Fruit fly (Drosophila melanogaster) whole organism, embryonic: ENCODE data around the gene CG3408.

Experiments
- Aef1 ChIP-seq: fragments of 200-800 bp; sonication (Bioruptor generic); IDR thresholded peaks from 3 replicates; pipeline ENCODE4 v1.3.6; 2022; ENCODE audit warnings: missing biosample characterization, missing genetic modification characterization
- Blimp-1 ChIP-seq: fragments of 200-800 bp; sonication (Bioruptor generic); optimal IDR thresholded peaks from 3 replicates; lab custom pipeline; 2018; ENCODE audit warnings: missing biosample characterization, missing genetic modification characterization, mild to moderate bottlenecking, moderate library complexity, missing genetic modification reagents
- CG10654 ChIP-seq: fragments of 200-800 bp; sonication (Bioruptor generic); optimal IDR thresholded peaks from 2 replicates; lab custom pipeline; 2016; ENCODE audit warnings: missing biosample characterization, missing genetic modification characterization
- CG10959 ChIP-seq: fragments of 200-800 bp; sonication (Bioruptor generic); IDR thresholded peaks from 2 replicates; pipeline ENCODE4 v1.3.6; 2022; ENCODE audit warnings: missing biosample characterization, missing genetic modification characterization
- CG11504 ChIP-seq: fragments of 200-800 bp; sonication (Bioruptor generic); optimal IDR thresholded peaks from 3 replicates; lab custom pipeline; 2019; ENCODE audit warnings: missing biosample characterization, mild to moderate bottlenecking, missing genetic modification characterization, moderate library complexity
- CG13123 ChIP-seq: fragments of 200-800 bp; sonication (Bioruptor generic); optimal IDR thresholded peaks from 2 replicates; lab custom pipeline; 2016; ENCODE audit warnings: missing biosample characterization, missing genetic modification characterization
- CG15514 ChIP-seq: fragments of 200-800 bp; sonication (Bioruptor generic); optimal IDR thresholded peaks from 3 replicates; lab custom pipeline; 2017; ENCODE audit warnings: missing biosample characterization, missing genetic modification characterization, mild to moderate bottlenecking, moderate library complexity, missing genetic modification reagents
- CG16815 ChIP-seq: fragments of 200-800 bp; sonication (Bioruptor generic); optimal IDR thresholded peaks from 3 replicates; lab custom pipeline; 2017; ENCODE audit warnings: missing biosample characterization, mild to moderate bottlenecking, missing genetic modification characterization
- CG17361 ChIP-seq: fragments of 200-800 bp; sonication (Bioruptor generic); IDR thresholded peaks from 3 replicates; pipeline ENCODE4 v1.3.6; 2022; ENCODE audit warnings: missing biosample characterization, missing genetic modification characterization
- CG2129 ChIP-seq: fragments of 200-800 bp; sonication (Bioruptor generic); IDR thresholded peaks from 2 replicates; pipeline ENCODE4 v1.3.6; 2022; ENCODE audit warnings: missing biosample characterization, missing genetic modification characterization; ENCODE audit not compliant: partially characterized antibody
- CG30403 ChIP-seq: fragments of 200-800 bp; sonication (Bioruptor generic); optimal IDR thresholded peaks from 3 replicates; lab custom pipeline; 2016; ENCODE audit warnings: missing biosample characterization, missing genetic modification characterization
- CG3847 ChIP-seq: fragments of 200-800 bp; sonication (Bioruptor generic); IDR thresholded peaks from 2 replicates; pipeline ENCODE4 v1.3.6; 2022; ENCODE audit warnings: missing biosample characterization, missing genetic modification characterization
- CG6654 ChIP-seq: fragments of 200-800 bp; sonication (Bioruptor generic); optimal IDR thresholded peaks from 2 replicates; lab custom pipeline; 2017; ENCODE audit warnings: missing biosample characterization, mild to moderate bottlenecking, missing genetic modification characterization
- CG7963 ChIP-seq: fragments of 200-800 bp; sonication (Bioruptor generic); IDR thresholded peaks from 3 replicates; pipeline ENCODE4 v1.3.6; 2022; ENCODE audit warnings: missing biosample characterization, missing genetic modification characterization; ENCODE audit not compliant: partially characterized antibody
- Chrac-16 ChIP-seq: fragments of 200-800 bp; sonication (Bioruptor generic); optimal IDR thresholded peaks from 3 replicates; lab custom pipeline; 2016; ENCODE audit warnings: missing biosample characterization, missing genetic modification characterization
- CkIIα-i1 ChIP-seq: fragments of 200-800 bp; sonication (Bioruptor generic); IDR thresholded peaks from 2 replicates; pipeline ENCODE4 v1.3.6; 2022; ENCODE audit warnings: missing biosample characterization, missing genetic modification characterization
- Ets97D ChIP-seq: fragments of 200-800 bp; sonication (Bioruptor generic); optimal IDR thresholded peaks from 3 replicates; lab custom pipeline; 2016; ENCODE audit warnings: missing biosample characterization, missing genetic modification characterization
- Fer2 ChIP-seq: fragments of 200-800 bp; sonication (Bioruptor generic); optimal IDR thresholded peaks from 2 replicates; lab custom pipeline; 2018; ENCODE audit warnings: missing biosample characterization, mild to moderate bottlenecking, missing genetic modification characterization, moderate library complexity
- Hr39 ChIP-seq: fragments of >200 bp; optimal IDR thresholded peaks from 2 replicates; lab custom pipeline; 2017
- MBD-R2 ChIP-seq: fragments of 200-800 bp; sonication (Bioruptor generic); IDR thresholded peaks from 2 replicates; pipeline ENCODE4 v1.3.6; 2022; ENCODE audit warnings: missing biosample characterization, missing genetic modification characterization
- Mes4 ChIP-seq: fragments of 200-800 bp; sonication (Bioruptor generic); optimal IDR thresholded peaks from 2 replicates; lab custom pipeline; 2016; ENCODE audit warnings: missing biosample characterization, missing genetic modification characterization
- NK7.1 ChIP-seq: fragments of 200-800 bp; sonication (Bioruptor generic); optimal IDR thresholded peaks from 3 replicates; lab custom pipeline; 2016; ENCODE audit warnings: missing biosample characterization, missing genetic modification characterization
- Spps ChIP-seq: fragments of 200-800 bp; sonication (Bioruptor generic); optimal IDR thresholded peaks from 2 replicates; lab custom pipeline; 2018; ENCODE audit warnings: missing biosample characterization, mild to moderate bottlenecking, missing genetic modification characterization
- Tbp ChIP-seq: fragments of >200 bp; optimal IDR thresholded peaks from 2 replicates; lab custom pipeline; 2018; ENCODE audit warnings: missing biosample characterization, missing genetic modification characterization
- cato ChIP-seq: fragments of 200-800 bp; sonication (Bioruptor generic); optimal IDR thresholded peaks from 2 replicates; lab custom pipeline; 2016; ENCODE audit warnings: missing biosample characterization, missing genetic modification characterization, borderline replicate concordance
- chn ChIP-seq: fragments of 200-800 bp; sonication (Bioruptor generic); optimal IDR thresholded peaks from 2 replicates; lab custom pipeline; 2016; ENCODE audit warnings: missing biosample characterization, missing genetic modification characterization
- corto ChIP-seq: fragments of 200-800 bp; sonication (Bioruptor generic); optimal IDR thresholded peaks from 2 replicates; lab custom pipeline; 2016; ENCODE audit warnings: missing biosample characterization, mild to moderate bottlenecking, missing genetic modification characterization, moderate library complexity
- dimm ChIP-seq: fragments of 200-800 bp; sonication (Bioruptor generic); IDR thresholded peaks from 2 replicates; pipeline ENCODE4 v1.3.6; 2022; ENCODE audit warnings: missing biosample characterization, missing genetic modification characterization
- dmrt99B ChIP-seq: fragments of 200-800 bp; sonication (Bioruptor generic); optimal IDR thresholded peaks from 2 replicates; lab custom pipeline; 2018; ENCODE audit warnings: missing biosample characterization, mild to moderate bottlenecking, missing genetic modification characterization, moderate library complexity
- fu2 ChIP-seq: fragments of 200-800 bp; sonication (Bioruptor generic); optimal IDR thresholded peaks from 2 replicates; lab custom pipeline; 2016; ENCODE audit warnings: missing biosample characterization, missing genetic modification characterization
- grn ChIP-seq: fragments of 200-800 bp; sonication (Bioruptor generic); optimal IDR thresholded peaks from 3 replicates; lab custom pipeline; 2017; ENCODE audit warnings: missing biosample characterization, missing genetic modification characterization
- gsb-n ChIP-seq: fragments of 200-800 bp; sonication (Bioruptor generic); optimal IDR thresholded peaks from 3 replicates; lab custom pipeline; 2018; ENCODE audit warnings: missing biosample characterization, mild to moderate bottlenecking, missing genetic modification characterization
- gt ChIP-seq: fragments of 200-800 bp; sonication (Bioruptor generic); IDR thresholded peaks from 2 replicates; pipeline ENCODE4 v1.3.6; 2022; ENCODE audit warnings: missing biosample characterization, missing genetic modification characterization
- inv ChIP-seq: fragments of 200-800 bp; sonication (Bioruptor generic); IDR thresholded peaks from 2 replicates; pipeline ENCODE4 v1.3.6; 2022; ENCODE audit warnings: missing biosample characterization, missing genetic modification characterization; ENCODE audit not compliant: partially characterized antibody
- lab ChIP-seq: fragments of 200-800 bp; sonication (Bioruptor generic); optimal IDR thresholded peaks from 3 replicates; lab custom pipeline; 2017; ENCODE audit warnings: missing biosample characterization, missing genetic modification characterization, mild to moderate bottlenecking, moderate library complexity, missing genetic modification reagents
- lilli ChIP-seq: fragments of 200-800 bp; sonication (Bioruptor generic); optimal IDR thresholded peaks from 3 replicates; lab custom pipeline; 2016; ENCODE audit warnings: missing biosample characterization, missing genetic modification characterization
- mam ChIP-seq: fragments of 200-800 bp; sonication (Bioruptor generic); optimal IDR thresholded peaks from 3 replicates; lab custom pipeline; 2016; ENCODE audit warnings: missing biosample characterization, missing genetic modification characterization
- mirr ChIP-seq: fragments of 200-800 bp; sonication (Bioruptor generic); optimal IDR thresholded peaks from 3 replicates; lab custom pipeline; 2018; ENCODE audit warnings: missing biosample characterization, mild to moderate bottlenecking, missing genetic modification characterization
- nmo ChIP-seq: fragments of 200-800 bp; sonication (Bioruptor generic); optimal IDR thresholded peaks from 2 replicates; lab custom pipeline; 2018; ENCODE audit warnings: missing biosample characterization, mild to moderate bottlenecking, missing genetic modification characterization, moderate library complexity
- org-1 ChIP-seq: fragments of 200-800 bp; sonication (Bioruptor generic); optimal IDR thresholded peaks from 2 replicates; lab custom pipeline; 2017; ENCODE audit warnings: missing biosample characterization, missing genetic modification characterization
- pb ChIP-seq: fragments of 200-800 bp; sonication (Bioruptor generic); optimal IDR thresholded peaks from 3 replicates; lab custom pipeline; 2016; ENCODE audit warnings: missing biosample characterization, missing genetic modification characterization
- pita ChIP-seq: fragments of 200-800 bp; sonication (Bioruptor generic); optimal IDR thresholded peaks from 2 replicates; lab custom pipeline; 2017; ENCODE audit warnings: missing biosample characterization, mild to moderate bottlenecking, missing genetic modification characterization
- row ChIP-seq: fragments of 200-800 bp; sonication (Bioruptor generic); IDR thresholded peaks from 3 replicates; pipeline ENCODE4 v1.3.6; 2022; ENCODE audit warnings: missing biosample characterization, missing genetic modification characterization
- sc ChIP-seq, 3 experiments: fragments of >200 bp in 2 of 3; fragments of 200-800 bp in 1 of 3; sonication (Bioruptor generic) in 1 of 3; optimal IDR thresholded peaks; 2 replicates in 2 of 3; 3 replicates in 1 of 3; lab custom pipeline; 2017; ENCODE audit warnings: mild to moderate bottlenecking in 1 of 3, missing biosample characterization in 1 of 3, missing genetic modification characterization in 1 of 3, missing genetic modification reagents in 1 of 3
- sisA ChIP-seq: fragments of 200-800 bp; sonication (Bioruptor generic); IDR thresholded peaks from 2 replicates; pipeline ENCODE4 v1.3.6; 2022; ENCODE audit warnings: missing biosample characterization, missing genetic modification characterization
- tgo ChIP-seq: fragments of 200-800 bp; sonication (Bioruptor generic); IDR thresholded peaks from 3 replicates; pipeline ENCODE4 v1.3.6; 2022; ENCODE audit warnings: missing biosample characterization, missing genetic modification characterization
- twi ChIP-seq: fragments of 200-800 bp; optimal IDR thresholded peaks from 2 replicates; lab custom pipeline; 2019; ENCODE audit warnings: missing biosample characterization, mild to moderate bottlenecking, missing genetic modification characterization, moderate library complexity
- usp ChIP-seq: fragments of >200 bp; optimal IDR thresholded peaks from 2 replicates; lab custom pipeline; 2017; ENCODE audit warnings: missing biosample characterization, missing genetic modification characterization
- z ChIP-seq: fragments of 200-800 bp; sonication (Bioruptor generic); IDR thresholded peaks from 3 replicates; pipeline ENCODE4 v1.3.6; 2022; ENCODE audit warnings: missing biosample characterization, missing genetic modification characterization
- zf30C ChIP-seq: fragments of 200-800 bp; sonication (Bioruptor generic); optimal IDR thresholded peaks from 3 replicates; lab custom pipeline; 2018; ENCODE audit warnings: missing biosample characterization, mild to moderate bottlenecking, missing genetic modification characterization

CG3408 gene

DNA sequence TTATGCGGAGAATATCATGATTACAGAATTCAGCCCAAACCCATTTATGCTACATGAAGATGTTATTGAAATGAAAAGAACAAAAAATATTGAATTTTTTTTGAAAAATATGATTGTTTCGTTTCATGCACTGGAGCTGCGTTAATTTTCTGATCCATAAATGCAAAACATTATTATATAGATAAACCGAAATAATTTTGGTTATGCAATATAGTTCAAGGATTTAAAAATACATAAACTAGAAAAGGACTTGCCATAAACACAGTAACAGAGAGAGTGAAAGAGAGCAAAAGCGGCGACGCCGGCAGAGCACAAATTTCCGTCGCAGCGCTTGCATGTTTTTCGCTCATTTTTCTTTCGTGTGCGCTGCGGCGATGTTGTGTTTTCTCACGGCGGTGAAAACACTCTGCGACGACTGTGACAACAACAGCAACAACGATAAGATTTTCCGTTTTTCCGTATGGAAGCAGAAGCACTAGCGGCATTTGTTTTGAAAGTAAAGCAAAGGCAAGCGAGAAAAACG lies 47.1 kb downstream of the CG3408 start (continued):
- TF ChIP-seq Chrac-16: peak; percentile 65
- peak; percentile 94 for TF ChIP-seq dmrt99B (tag; lab: Kevin White, UChicago)
- no peak for TF ChIP-seq sc (optimal IDR thresholded peaks at IDR 0.05; lab: Kevin White, UChicago)
- TF ChIP-seq sc (GFP tag; optimal IDR thresholded peaks at IDR 0.05; lab: Kevin White, UChicago): peak; percentile 82
- no peak for TF ChIP-seq grn
- peak; percentile 72 for TF ChIP-seq tgo (GFP tag; lab: Robert Waterston, UW)
- TF ChIP-seq usp (GFP tag; lab: Kevin White, UChicago): no peak
- no peak for TF ChIP-seq inv (GFP tag; lab: Robert Waterston, UW)
- TF ChIP-seq CG10959 (GFP tag; lab: Robert Waterston, UW): peak; percentile 66
- TF ChIP-seq cato: peak; percentile 70
- TF ChIP-seq pb (GFP tag; lab: Kevin White, UChicago): peak; percentile 40
- TF ChIP-seq z: no peak; the same call in 2 of the 3 replicates
- no peak for TF ChIP-seq CG2129
- TF ChIP-seq mam (GFP tag; lab: Kevin White, UChicago): peak; percentile 63
- no peak for TF ChIP-seq CG7963
- TF ChIP-seq mirr (GFP tag; lab: Kevin White, UChicago): peak; percentile 45
- TF ChIP-seq corto (GFP tag; lab: Kevin White, UChicago): peak; percentile 56
- peak; percentile 48; the same call in 1 of the 2 replicates for TF ChIP-seq sisA (GFP tag; lab: Robert Waterston, UW)
- peak; percentile 69 for TF ChIP-seq chn (GFP tag; lab: Kevin White, UChicago)
- TF ChIP-seq NK7.1 (GFP tag; lab: Kevin White, UChicago): peak; percentile 59
- TF ChIP-seq Tbp (GFP tag; lab: Kevin White, UChicago): no peak
- peak; percentile 68 for TF ChIP-seq twi (tag; lab: Kevin White, UChicago)
- TF ChIP-seq lab: peak; percentile 91
- peak; percentile 18 for TF ChIP-seq fu2 (GFP tag; lab: Kevin White, UChicago)
- peak; percentile 65 for TF ChIP-seq Mes4
- TF ChIP-seq CG17361 (GFP tag; lab: Robert Waterston, UW): peak; percentile 89
- peak; percentile 92 for TF ChIP-seq Blimp-1
- TF ChIP-seq row (GFP tag; lab: Robert Waterston, UW): peak; percentile 96
- peak; percentile 60 for TF ChIP-seq CG15514 (GFP tag; lab: Kevin White, UChicago)
- TF ChIP-seq gt (GFP tag; lab: Robert Waterston, UW): peak; percentile 58; the same call in 1 of the 2 replicates
- TF ChIP-seq CG13123 (GFP tag; lab: Kevin White, UChicago): peak; percentile 61
- no peak; the same call in 1 of the 3 replicates for TF ChIP-seq Aef1 (GFP tag; lab: Robert Waterston, UW)
- TF ChIP-seq gsb-n: peak; percentile 91
- TF ChIP-seq CG6654 (GFP tag; lab: Kevin White, UChicago): peak; percentile 64
- TF ChIP-seq CG16815 (GFP tag; lab: Kevin White, UChicago): peak; percentile 70
- TF ChIP-seq nmo (GFP tag; lab: Kevin White, UChicago): peak; percentile 92
- no peak for TF ChIP-seq zf30C (GFP tag; lab: Kevin White, UChicago)
- TF ChIP-seq pita: no peak
- TF ChIP-seq Hr39 (lab: Kevin White, UChicago): no peak
- TF ChIP-seq Fer2: peak; percentile 78
- peak; percentile 45 for TF ChIP-seq Ets97D (GFP tag; lab: Kevin White, UChicago)
- no peak; the same call in 1 of the 2 replicates for TF ChIP-seq MBD-R2 (GFP tag; lab: Robert Waterston, UW)
- TF ChIP-seq Spps (tag; lab: Kevin White, UChicago): peak; percentile 91
- peak; percentile 92 for TF ChIP-seq CG11504 (tag; lab: Kevin White, UChicago)
- no peak for TF ChIP-seq dimm (GFP tag; lab: Robert Waterston, UW)
- peak; percentile 89 for TF ChIP-seq org-1
- peak; percentile 81 for TF ChIP-seq lilli (GFP tag; lab: Kevin White, UChicago)
- peak; percentile 58; the same call in 1 of the 2 replicates for TF ChIP-seq CG3847 (GFP tag; lab: Robert Waterston, UW)
- TF ChIP-seq CkIIα-i1 (GFP tag; lab: Robert Waterston, UW): no peak
- peak; percentile 74 for TF ChIP-seq CG10654 (GFP tag; lab: Kevin White, UChicago)
- TF ChIP-seq CG30403 (GFP tag; lab: Kevin White, UChicago): peak; percentile 93
